Worm (Caenorhabditis elegans): ENCODE measurements around the gene F16H6.8.

ce11 chrV:18188328-18188727 lies 27.7 kb downstream of the F16H6.8 start, which contains the start of gene clec-245:
- TF ChIP-seq lsy-2 (tag; optimal IDR thresholded peaks at IDR 0.05) = no peak
- TF ChIP-seq unc-120 (tag; optimal IDR thresholded peaks at IDR 0.05; ENCODE audit: poor library complexity, severe bottlenecking) = no peak
- no peak for TF ChIP-seq pha-4 (tag; optimal IDR thresholded peaks at IDR 0.05)
- TF ChIP-seq nhr-237 (tag; optimal IDR thresholded peaks at IDR 0.05) = no peak
- no peak for TF ChIP-seq mep-1 (tag; optimal IDR thresholded peaks at IDR 0.05)
- no peak for TF ChIP-seq unc-39 (tag; optimal IDR thresholded peaks at IDR 0.05)
- no peak for TF ChIP-seq elt-3 (tag; optimal IDR thresholded peaks at IDR 0.05)
- TF ChIP-seq lin-13 (tag; optimal IDR thresholded peaks at IDR 0.05) = no peak
- TF ChIP-seq blmp-1 (tag; optimal IDR thresholded peaks at IDR 0.05) = no peak
- TF ChIP-seq ceh-39 (tag; optimal IDR thresholded peaks at IDR 0.05) = no peak
- TF ChIP-seq nhr-28 (tag; optimal IDR thresholded peaks at IDR 0.05) = no peak
- TF ChIP-seq nhr-76 (tag; optimal IDR thresholded peaks at IDR 0.05) = no peak

Measured in whole organism, mixed stage, embryonic.